Worm (Caenorhabditis elegans): Measurements from ENCODE around the gene ham-2.

DNA sequence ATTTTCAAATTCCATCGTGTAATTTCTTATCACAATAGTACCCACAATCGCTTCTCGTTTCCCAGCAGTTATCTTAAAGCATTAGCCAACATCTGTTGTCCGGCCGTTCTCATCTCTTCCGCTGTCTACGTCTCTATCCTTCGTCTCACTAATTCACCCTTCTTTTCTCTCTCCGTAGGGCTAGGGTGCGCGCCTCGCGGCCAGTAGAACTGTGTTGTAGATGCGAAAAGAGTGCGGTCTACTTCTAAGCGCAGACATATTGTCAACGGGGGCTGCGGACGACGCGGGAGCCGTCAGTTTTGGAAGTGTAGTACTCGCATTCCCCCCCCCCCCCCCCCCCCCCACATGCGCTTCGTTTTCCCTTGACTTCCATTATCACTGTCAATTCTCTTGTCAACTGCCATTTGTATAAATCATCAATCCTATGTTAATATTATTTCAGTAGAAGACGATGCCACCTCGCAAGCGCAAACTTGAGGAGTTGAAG, 40.8 kb upstream of the ham-2 start, which contains the start of gene spr-3:
- TF ChIP-seq skn-1 (tag; optimal IDR thresholded peaks at IDR 0.05) (no peak), unc-62 (GFP tag; optimal IDR thresholded peaks at IDR 0.05) (no peak), unc-86 (tag; optimal IDR thresholded peaks at IDR 0.05) (no peak), nhr-11 (tag; optimal IDR thresholded peaks at IDR 0.05) (no peak)
